Worm (Caenorhabditis elegans) whole organism, dauer: ENCODE measurements around the gene T05B11.4.

Experiments used
- unc-62 ChIP-seq: sonication (generic microtip); optimal IDR thresholded peaks from 2 replicates; lab custom pipeline; 2017; ENCODE audit warnings: missing biosample characterization, missing genetic modification reagents, missing genetic modification characterization

The T05B11.4 gene

ce11 chrV:7754557-7754956, at the start of gene T05B11.4:
Gene T05B11.4 (minus strand): TSS chrV:7754657.
- TF ChIP-seq unc-62 (GFP tag; lab: Kevin White, UChicago), result no peak

DNA sequence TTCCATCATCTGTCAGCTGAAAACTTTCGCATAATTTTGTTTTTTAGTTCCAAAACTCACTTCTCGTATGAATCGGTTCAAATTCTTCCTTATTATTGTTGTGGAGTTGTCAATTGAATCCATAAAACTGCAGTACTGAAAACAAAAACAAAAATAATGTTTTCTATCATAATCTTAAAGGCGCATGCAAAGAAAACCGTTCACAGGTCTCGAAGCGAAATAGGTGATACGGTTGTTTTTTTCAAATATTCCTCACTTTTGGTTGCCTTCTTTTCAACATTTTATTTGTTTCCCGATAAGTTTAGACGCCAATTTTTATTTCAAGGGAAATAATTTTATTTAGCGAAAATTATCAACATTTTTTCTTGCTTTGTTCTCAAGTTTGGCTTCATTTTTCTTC, 49.1 kb upstream of the T05B11.4 start:
- TF ChIP-seq unc-62 (GFP tag; lab: Kevin White, UChicago), result no peak

ce11 chrV:7798079-7798478, 43.6 kb upstream of the T05B11.4 start, which contains the start of gene ZK742.7:
Gene ZK742.7 (plus strand): TSS chrV:7798379.
- no peak for TF ChIP-seq unc-62 (GFP tag; lab: Kevin White, UChicago)

DNA sequence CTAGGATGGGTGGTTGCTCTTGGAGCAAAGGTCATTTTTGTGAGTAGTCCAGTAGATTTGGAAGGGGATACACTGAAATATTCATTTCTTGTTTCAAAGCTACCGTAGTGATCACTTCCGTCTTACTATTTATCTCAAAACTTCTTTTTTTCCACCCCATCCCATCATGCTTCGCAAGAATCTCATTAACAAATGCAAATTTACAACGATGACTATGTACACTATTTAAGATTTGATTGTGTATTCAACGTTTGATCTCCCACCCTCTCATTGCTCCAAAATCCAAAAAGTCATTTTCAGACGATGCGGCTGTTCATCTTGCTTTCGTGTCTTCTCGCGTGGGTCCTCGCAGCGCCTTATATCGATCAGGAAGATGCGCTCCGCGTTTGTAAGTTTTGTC, 38.6 kb upstream of the T05B11.4 start, which contains the start of gene flp-21:
flp-21 (plus strand) TSS at position 301 of the 400 bp plus-strand sequence.
- no peak for TF ChIP-seq unc-62 (GFP tag; lab: Kevin White, UChicago)

- TF ChIP-seq unc-62 (GFP tag; lab: Kevin White, UChicago), result no peak
These were observed 32.2 kb upstream of the T05B11.4 start for ce11 chrV:7786639-7787038.

DNA sequence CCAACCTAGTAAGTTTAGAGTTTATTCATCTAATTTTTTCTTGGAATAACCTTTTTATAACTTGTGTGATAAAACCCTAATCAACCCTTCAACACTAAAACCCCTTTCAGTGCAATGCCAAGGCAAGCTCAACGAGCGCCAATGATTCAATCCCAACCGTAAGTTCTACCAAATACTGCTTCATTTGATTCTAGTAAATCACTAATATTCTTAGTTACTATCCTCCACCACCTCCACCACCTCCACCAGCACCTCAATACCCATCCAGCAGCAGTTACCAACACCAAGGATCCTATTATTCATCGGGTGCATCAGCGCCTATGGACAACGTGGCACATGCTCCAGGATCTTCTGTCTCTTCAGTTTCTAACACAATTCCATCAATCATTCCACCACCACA, 31.4 kb upstream of the T05B11.4 start:
- no peak for TF ChIP-seq unc-62 (GFP tag; lab: Kevin White, UChicago)

ce11 chrV:7785117-7785516, 30.7 kb upstream of the T05B11.4 start, which contains the start of gene C26F1.1:
Gene C26F1.1 (plus strand): TSS chrV:7785417.
- no peak for TF ChIP-seq unc-62 (GFP tag; lab: Kevin White, UChicago)

DNA sequence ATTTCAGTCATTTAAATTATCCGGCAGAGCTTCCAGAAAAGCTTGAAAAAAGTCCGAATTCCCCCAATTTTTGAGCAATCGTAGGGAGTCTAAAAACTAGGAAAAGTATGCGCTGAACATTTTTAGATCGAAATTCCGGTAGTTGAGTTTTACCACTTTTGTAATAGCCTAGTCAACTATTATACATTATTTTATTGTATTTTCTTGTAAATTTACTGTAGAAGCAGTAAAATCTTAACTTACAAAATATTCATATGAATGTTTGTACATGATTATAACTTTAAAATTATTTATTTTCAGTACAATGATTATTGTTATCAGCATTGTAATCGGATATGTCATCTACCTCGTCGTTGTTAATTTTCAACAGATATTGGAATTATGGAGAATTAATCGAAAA, 27.1 kb upstream of the T05B11.4 start, which contains the start of gene cyp-32A1:
cyp-32A1 (plus strand) TSS at position 301 of the 400 bp plus-strand sequence.
- TF ChIP-seq unc-62 (GFP tag; lab: Kevin White, UChicago), result no peak

- no peak for TF ChIP-seq unc-62 (GFP tag; lab: Kevin White, UChicago)
These were observed 24.5 kb upstream of the T05B11.4 start for ce11 chrV:7778999-7779398.

DNA sequence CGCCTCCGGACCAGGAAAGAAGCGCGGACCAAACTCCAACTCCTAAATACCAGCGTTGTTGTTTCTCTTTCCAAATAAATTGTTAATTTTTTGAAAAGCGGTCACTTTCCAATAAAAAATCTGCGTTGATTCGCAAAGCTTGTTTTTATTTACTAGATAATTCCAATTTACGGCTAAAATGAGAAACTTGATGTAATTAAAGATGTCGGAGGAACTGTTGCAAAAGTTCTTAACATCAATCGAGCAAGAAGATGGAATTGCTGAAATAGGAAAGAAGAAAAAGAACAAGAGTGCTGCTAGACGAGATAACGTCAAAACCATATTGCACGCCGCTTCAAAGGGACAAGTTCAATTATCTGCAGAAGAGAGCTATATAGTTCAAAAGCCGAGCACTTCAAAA, 22.6 kb upstream of the T05B11.4 start, which contains the start of gene C26F1.3:
C26F1.3 (plus strand) TSS at position 203 of the 400 bp plus-strand sequence.
- no peak for TF ChIP-seq unc-62 (GFP tag; lab: Kevin White, UChicago)

ce11 chrV:7776029-7776628, 21.7 kb upstream of the T05B11.4 start, which contains the start of the genes rpl-39 and rps-30:
Gene rpl-39 (minus strand): TSS chrV:7776079.
Gene rps-30 (plus strand): TSS chrV:7776578.
- TF ChIP-seq unc-62 (GFP tag; lab: Kevin White, UChicago), result no peak

DNA sequence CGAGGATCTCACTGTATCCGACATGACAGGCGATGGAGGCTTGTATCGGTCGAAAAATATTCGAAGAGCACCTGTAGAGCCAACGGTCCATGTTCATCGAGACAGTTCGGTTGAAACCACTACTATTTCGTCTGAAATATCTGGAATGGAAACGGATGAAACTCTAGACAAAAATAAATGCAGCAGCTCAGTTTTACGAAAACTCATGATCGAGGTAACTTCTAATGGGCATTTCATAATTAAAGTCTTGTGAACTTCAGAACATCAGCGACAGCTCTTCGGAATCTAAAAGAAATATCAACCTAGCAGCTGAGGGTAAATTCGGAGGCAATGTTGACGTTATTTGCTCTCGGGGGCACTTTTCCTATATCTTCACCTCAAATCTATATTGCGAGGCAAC, 20.8 kb upstream of the T05B11.4 start:
- TF ChIP-seq unc-62 (GFP tag; lab: Kevin White, UChicago), result no peak

ce11 chrV:7774143-7774595, 19.7 kb upstream of the T05B11.4 start, which contains the start of gene grl-10:
Gene grl-10 (plus strand): TSS chrV:7774545.
- TF ChIP-seq unc-62 (GFP tag; lab: Kevin White, UChicago), result no peak

ce11 chrV:7773647-7774046, 19.2 kb upstream of the T05B11.4 start:
- no peak for TF ChIP-seq unc-62 (GFP tag; lab: Kevin White, UChicago)

DNA sequence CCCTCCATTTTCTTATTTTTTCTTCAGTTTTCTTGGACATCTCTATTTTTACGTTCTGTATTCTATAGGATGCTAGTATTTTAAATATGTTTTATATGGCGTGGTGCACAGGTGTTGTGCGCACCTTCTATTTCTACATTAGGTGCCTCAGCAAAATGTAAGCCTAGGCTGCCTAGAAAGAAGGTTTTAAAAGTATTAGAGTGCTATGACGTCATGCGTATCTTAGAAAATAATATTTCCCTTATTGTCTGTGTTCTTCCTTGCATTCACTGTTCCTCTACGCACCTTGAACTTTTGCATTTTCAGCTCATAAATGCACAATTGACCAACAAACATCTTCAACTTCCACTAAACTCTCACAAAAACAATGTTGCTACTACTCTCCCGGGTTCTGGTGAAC, 16.5 kb upstream of the T05B11.4 start, which contains the start of gene frpr-3:
frpr-3 (plus strand) TSS at position 301 of the 400 bp plus-strand sequence.
- no peak for TF ChIP-seq unc-62 (GFP tag; lab: Kevin White, UChicago)

DNA sequence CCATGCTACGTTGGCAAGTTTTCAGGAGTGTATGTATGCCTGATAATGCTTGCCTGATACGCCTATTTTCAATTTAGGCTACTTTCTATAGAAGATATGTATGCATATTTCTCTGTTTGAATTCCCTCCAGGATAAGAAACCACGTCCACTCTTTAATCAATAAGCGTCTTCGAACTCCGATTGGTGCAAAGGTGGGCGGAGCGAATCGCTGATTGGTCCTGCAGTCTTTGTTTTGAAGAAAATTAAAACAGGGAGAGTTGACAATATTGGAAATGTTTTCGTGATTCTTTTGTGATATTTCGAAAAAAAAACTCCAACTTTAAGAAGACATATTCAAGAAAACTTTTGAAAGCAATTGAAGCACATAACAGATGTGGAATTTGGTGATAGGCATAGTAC, 7.4 kb upstream of the T05B11.4 start:
- no peak for TF ChIP-seq unc-62 (GFP tag; lab: Kevin White, UChicago)

- no peak for TF ChIP-seq unc-62 (GFP tag; lab: Kevin White, UChicago)
These were observed 5.7 kb upstream of the T05B11.4 start, which contains the start of gene hint-3 for ce11 chrV:7760174-7760573. Gene hint-3 (plus strand): TSS chrV:7760474.
